Fruit fly (Drosophila melanogaster) whole organism, embryonic: Measurements from ENCODE around the gene CG6574.

Experiments
- CG10147 ChIP-seq: fragments of 200-800 bp; sonication (Bioruptor generic); optimal IDR thresholded peaks from 2 replicates; lab custom pipeline; 2019; ENCODE audit warnings: missing biosample characterization, mild to moderate bottlenecking, missing genetic modification characterization, moderate library complexity
- CG10979 ChIP-seq: fragments of 200-800 bp; sonication (Bioruptor generic); optimal IDR thresholded peaks from 2 replicates; lab custom pipeline; 2018; ENCODE audit warnings: missing biosample characterization, mild to moderate bottlenecking, missing genetic modification characterization, moderate library complexity
- CG11093 ChIP-seq: fragments of 200-800 bp; sonication (Bioruptor generic); IDR thresholded peaks from 3 replicates; pipeline ENCODE4 v1.3.6; 2022; ENCODE audit warnings: missing biosample characterization, missing genetic modification characterization
- CG11695 ChIP-seq: fragments of 200-800 bp; sonication (Bioruptor generic); IDR thresholded peaks from 3 replicates; pipeline ENCODE4 v1.3.6; 2022; ENCODE audit warnings: missing biosample characterization, missing genetic modification characterization
- CG12659 ChIP-seq: fragments of 200-800 bp; sonication (Bioruptor generic); optimal IDR thresholded peaks from 3 replicates; lab custom pipeline; 2017; ENCODE audit warnings: mild to moderate bottlenecking, missing biosample characterization, missing genetic modification reagents, missing genetic modification characterization
- CG12744 ChIP-seq: fragments of 200-800 bp; sonication (Bioruptor generic); optimal IDR thresholded peaks from 2 replicates; lab custom pipeline; 2016; ENCODE audit warnings: missing biosample characterization, missing genetic modification characterization
- CG14710 ChIP-seq: fragments of 200-800 bp; sonication (Bioruptor generic); optimal IDR thresholded peaks from 3 replicates; lab custom pipeline; 2019; ENCODE audit warnings: missing biosample characterization, mild to moderate bottlenecking, missing genetic modification characterization, moderate library complexity
- CG14965 ChIP-seq: fragments of 200-800 bp; sonication (Bioruptor generic); optimal IDR thresholded peaks from 2 replicates; lab custom pipeline; 2016; ENCODE audit warnings: missing biosample characterization, missing genetic modification characterization, borderline replicate concordance
- CG15073 ChIP-seq: fragments of 200-800 bp; sonication (Bioruptor generic); optimal IDR thresholded peaks from 2 replicates; lab custom pipeline; 2016; ENCODE audit warnings: missing biosample characterization, missing genetic modification characterization
- CG15601 ChIP-seq: fragments of 200-800 bp; sonication (Bioruptor generic); optimal IDR thresholded peaks from 3 replicates; lab custom pipeline; 2019; ENCODE audit warnings: missing biosample characterization, mild to moderate bottlenecking, missing genetic modification characterization, moderate library complexity
- CG17361 ChIP-seq: fragments of 200-800 bp; sonication (Bioruptor generic); IDR thresholded peaks from 3 replicates; pipeline ENCODE4 v1.3.6; 2022; ENCODE audit warnings: missing biosample characterization, missing genetic modification characterization
- CG2120 ChIP-seq: fragments of 200-800 bp; sonication (Bioruptor generic); optimal IDR thresholded peaks from 3 replicates; lab custom pipeline; 2016; ENCODE audit warnings: missing biosample characterization, missing genetic modification characterization
- CG34422 ChIP-seq: fragments of 200-800 bp; sonication (Bioruptor generic); IDR thresholded peaks from 3 replicates; pipeline ENCODE4 v1.3.6; 2022; ENCODE audit warnings: missing biosample characterization, missing genetic modification characterization
- CG4360 ChIP-seq: fragments of 200-800 bp; sonication (Bioruptor generic); IDR thresholded peaks from 2 replicates; pipeline ENCODE4 v1.3.6; 2022; ENCODE audit warnings: missing biosample characterization, missing genetic modification characterization
- CG43689 ChIP-seq: fragments of 200-800 bp; sonication (Bioruptor generic); IDR thresholded peaks from 2 replicates; pipeline ENCODE4 v1.3.6; 2022; ENCODE audit warnings: missing biosample characterization, missing genetic modification characterization
- CG7839 ChIP-seq: fragments of 200-800 bp; sonication (Bioruptor generic); optimal IDR thresholded peaks from 3 replicates; lab custom pipeline; 2018; ENCODE audit warnings: missing biosample characterization, mild to moderate bottlenecking, missing genetic modification characterization, moderate library complexity
- CG9215 ChIP-seq: fragments of 200-800 bp; sonication (Bioruptor generic); IDR thresholded peaks from 2 replicates; pipeline ENCODE4 v1.3.6; 2022; ENCODE audit warnings: missing biosample characterization, missing genetic modification characterization
- Dip2 ChIP-seq: fragments of 200-800 bp; sonication (Bioruptor generic); IDR thresholded peaks from 2 replicates; pipeline ENCODE4 v1.3.6; 2022; ENCODE audit warnings: missing biosample characterization, missing genetic modification characterization
- Elba2 ChIP-seq: fragments of 200-800 bp; sonication (Bioruptor generic); optimal IDR thresholded peaks from 3 replicates; lab custom pipeline; 2016; ENCODE audit warnings: missing biosample characterization, missing genetic modification characterization
- Neu2 ChIP-seq: fragments of 200-800 bp; sonication (Bioruptor generic); optimal IDR thresholded peaks from 3 replicates; lab custom pipeline; 2016; ENCODE audit warnings: missing biosample characterization, missing genetic modification characterization, borderline replicate concordance
- NfI ChIP-seq: fragments of 200-800 bp; sonication (Bioruptor generic); optimal IDR thresholded peaks from 3 replicates; lab custom pipeline; 2018; ENCODE audit warnings: missing biosample characterization, mild to moderate bottlenecking, missing genetic modification characterization, moderate library complexity
- PHDP ChIP-seq: fragments of 200-800 bp; sonication (Bioruptor generic); optimal IDR thresholded peaks from 3 replicates; lab custom pipeline; 2018; ENCODE audit warnings: missing biosample characterization, mild to moderate bottlenecking, missing genetic modification characterization, moderate library complexity
- Pdp1 ChIP-seq, 2 experiments: fragments of 200-800 bp; sonication (Bioruptor generic); optimal IDR thresholded peaks; 3 replicates each; lab custom pipeline; 2016; ENCODE audit warnings: missing biosample characterization in 2 of 2, missing genetic modification characterization in 2 of 2, mild to moderate bottlenecking in 1 of 2, moderate library complexity in 1 of 2
- Vsx1 ChIP-seq: fragments of 200-800 bp; sonication (Bioruptor generic); optimal IDR thresholded peaks from 2 replicates; lab custom pipeline; 2017; ENCODE audit warnings: missing biosample characterization, mild to moderate bottlenecking, missing genetic modification characterization, missing genetic modification reagents
- Xrp1 ChIP-seq: fragments of 200-800 bp; sonication (Bioruptor generic); IDR thresholded peaks from 2 replicates; pipeline ENCODE4 v1.3.6; 2022; ENCODE audit warnings: missing biosample characterization, missing genetic modification characterization
- bbx ChIP-seq: fragments of 200-800 bp; sonication (Bioruptor generic); IDR thresholded peaks from 2 replicates; pipeline ENCODE4 v1.3.6; 2022; ENCODE audit warnings: missing biosample characterization, missing genetic modification characterization; ENCODE audit not compliant: partially characterized antibody
- bowl ChIP-seq: fragments of 200-800 bp; sonication (Bioruptor generic); IDR thresholded peaks from 2 replicates; pipeline ENCODE4 v1.3.6; 2022; ENCODE audit warnings: missing biosample characterization, missing genetic modification characterization
- chinmo ChIP-seq: fragments of 200-800 bp; sonication (Bioruptor generic); IDR thresholded peaks from 4 replicates; pipeline ENCODE4 v1.3.6; 2022; ENCODE audit warnings: missing biosample characterization, missing genetic modification characterization; ENCODE audit not compliant: partially characterized antibody
- chm ChIP-seq: fragments of 200-800 bp; sonication (Bioruptor generic); IDR thresholded peaks from 2 replicates; pipeline ENCODE4 v1.3.6; 2022; ENCODE audit warnings: missing biosample characterization, missing genetic modification characterization
- en ChIP-seq: fragments of 200-800 bp; sonication (Bioruptor generic); optimal IDR thresholded peaks from 2 replicates; lab custom pipeline; 2016; ENCODE audit warnings: missing biosample characterization, missing genetic modification characterization
- gsb-n ChIP-seq: fragments of 200-800 bp; sonication (Bioruptor generic); optimal IDR thresholded peaks from 3 replicates; lab custom pipeline; 2018; ENCODE audit warnings: missing biosample characterization, mild to moderate bottlenecking, missing genetic modification characterization
- gt ChIP-seq: fragments of 200-800 bp; sonication (Bioruptor generic); IDR thresholded peaks from 2 replicates; pipeline ENCODE4 v1.3.6; 2022; ENCODE audit warnings: missing biosample characterization, missing genetic modification characterization
- hb ChIP-seq: fragments of 200-800 bp; sonication (Bioruptor generic); IDR thresholded peaks from 3 replicates; pipeline ENCODE4 v1.3.6; 2022; ENCODE audit warnings: missing biosample characterization, missing genetic modification characterization; ENCODE audit not compliant: partially characterized antibody
- lilli ChIP-seq: fragments of 200-800 bp; sonication (Bioruptor generic); optimal IDR thresholded peaks from 3 replicates; lab custom pipeline; 2016; ENCODE audit warnings: missing biosample characterization, missing genetic modification characterization
- prd ChIP-seq, 3 experiments: fragments of >200 bp in 2 of 3; fragments of 200-800 bp in 1 of 3; sonication (Bioruptor generic) in 1 of 3; optimal IDR thresholded peaks in 2 of 3; IDR thresholded peaks in 1 of 3; 2 replicates in 2 of 3; 3 replicates in 1 of 3; pipeline versions ENCODE4 v1.3.6 to Lab custom; 2017 to 2022; ENCODE audit warnings: missing biosample characterization in 1 of 3, missing genetic modification characterization in 1 of 3
- psq ChIP-seq: fragments of 200-800 bp; sonication (Bioruptor generic); optimal IDR thresholded peaks from 2 replicates; lab custom pipeline; 2017; ENCODE audit warnings: missing biosample characterization, missing genetic modification characterization
- pum ChIP-seq: fragments of 200-800 bp; sonication (Bioruptor generic); optimal IDR thresholded peaks from 2 replicates; lab custom pipeline; 2016; ENCODE audit warnings: missing biosample characterization, missing genetic modification characterization
- run ChIP-seq: fragments of 200-800 bp; sonication (Bioruptor generic); optimal IDR thresholded peaks from 3 replicates; lab custom pipeline; 2018; ENCODE audit warnings: missing biosample characterization, mild to moderate bottlenecking, missing genetic modification characterization
- sc ChIP-seq, 3 experiments: fragments of >200 bp in 2 of 3; fragments of 200-800 bp in 1 of 3; sonication (Bioruptor generic) in 1 of 3; optimal IDR thresholded peaks; 2 replicates in 2 of 3; 3 replicates in 1 of 3; lab custom pipeline; 2017; ENCODE audit warnings: mild to moderate bottlenecking in 1 of 3, missing biosample characterization in 1 of 3, missing genetic modification characterization in 1 of 3, missing genetic modification reagents in 1 of 3
- schlank ChIP-seq: fragments of 200-800 bp; sonication (Bioruptor generic); optimal IDR thresholded peaks from 2 replicates; lab custom pipeline; 2018; ENCODE audit warnings: missing biosample characterization, mild to moderate bottlenecking, missing genetic modification characterization
- sens ChIP-seq: fragments of 200-800 bp; sonication (Bioruptor generic); peaks from one replicate; lab custom pipeline; 2016; ENCODE audit warnings: missing biosample characterization, missing genetic modification characterization
- sisA ChIP-seq: fragments of 200-800 bp; sonication (Bioruptor generic); IDR thresholded peaks from 2 replicates; pipeline ENCODE4 v1.3.6; 2022; ENCODE audit warnings: missing biosample characterization, missing genetic modification characterization
- slbo ChIP-seq: fragments of 200-800 bp; sonication (Bioruptor generic); IDR thresholded peaks from 2 replicates; pipeline ENCODE4 v1.3.6; 2022; ENCODE audit warnings: missing biosample characterization, missing genetic modification characterization
- slou ChIP-seq: fragments of 200-800 bp; sonication (Bioruptor generic); optimal IDR thresholded peaks from 3 replicates; lab custom pipeline; 2016; ENCODE audit warnings: missing biosample characterization, missing genetic modification characterization
- sr ChIP-seq: fragments of 200-800 bp; sonication (Bioruptor generic); IDR thresholded peaks from 3 replicates; pipeline ENCODE4 v1.3.6; 2022; ENCODE audit warnings: missing biosample characterization, missing genetic modification characterization
- tap ChIP-seq: fragments of 200-800 bp; optimal IDR thresholded peaks from 3 replicates; lab custom pipeline; 2019; ENCODE audit warnings: missing biosample characterization, mild to moderate bottlenecking, missing genetic modification characterization, moderate library complexity
- trem ChIP-seq: fragments of 200-800 bp; optimal IDR thresholded peaks from 3 replicates; lab custom pipeline; 2019; ENCODE audit warnings: missing biosample characterization, mild to moderate bottlenecking, missing genetic modification characterization, moderate library complexity

CG6574 gene

dm6 chr3R:10875515-10876434, 13.0 kb upstream of the CG6574 start, which contains the start of gene Sodh2 (continued):
- peak; percentile 79 for TF ChIP-seq tap
- TF ChIP-seq CG10979 (tag; lab: Kevin White, UChicago): peak; percentile 71
- no peak for TF ChIP-seq Neu2 (GFP tag; lab: Kevin White, UChicago)
- TF ChIP-seq lilli (GFP tag; lab: Kevin White, UChicago): peak; percentile 83
- TF ChIP-seq CG34422 (GFP tag; lab: Robert Waterston, UW): peak; percentile 87
- peak; percentile 77 for TF ChIP-seq CG7839
- TF ChIP-seq PHDP: peak; percentile 79
- TF ChIP-seq Pdp1 (GFP tag; optimal IDR thresholded peaks at IDR 0.05; lab: Kevin White, UChicago): peak; percentile 30 to 59
- TF ChIP-seq CG17361 (GFP tag; lab: Robert Waterston, UW): peak; percentile 88
- TF ChIP-seq chinmo (GFP tag; lab: Robert Waterston, UW): peak; percentile 73; the same call in 1 of the 4 replicates
- TF ChIP-seq hb (GFP tag; lab: Robert Waterston, UW): no peak
- TF ChIP-seq pum (GFP tag; lab: Kevin White, UChicago): peak; percentile 22
- no peak for TF ChIP-seq CG4360 (GFP tag; lab: Robert Waterston, UW)
- no peak for TF ChIP-seq CG14965 (GFP tag; lab: Kevin White, UChicago)
- peak; percentile 59 for TF ChIP-seq CG15601 (tag; lab: Kevin White, UChicago)
- peak; percentile 60 for TF ChIP-seq NfI (GFP tag; lab: Kevin White, UChicago)
- TF ChIP-seq bbx (GFP tag; lab: Robert Waterston, UW): no peak
- peak; percentile 86 for TF ChIP-seq schlank (tag; lab: Kevin White, UChicago)
- peak; percentile 47 for TF ChIP-seq CG15073 (GFP tag; lab: Kevin White, UChicago)
- peak; percentile 61 for TF ChIP-seq CG9215 (GFP tag; lab: Robert Waterston, UW)
- peak; percentile 90 for TF ChIP-seq sr
- TF ChIP-seq bowl (GFP tag; lab: Robert Waterston, UW): no peak; the same call in 1 of the 2 replicates
- peak; percentile 72 for TF ChIP-seq Vsx1 (GFP tag; lab: Kevin White, UChicago)
- peak; percentile 85 for TF ChIP-seq CG12659 (GFP tag; lab: Kevin White, UChicago)
- peak; percentile 44 for TF ChIP-seq trem
- TF ChIP-seq Xrp1 (GFP tag; lab: Robert Waterston, UW): peak; percentile 54
- peak; percentile 16 for TF ChIP-seq slou
- TF ChIP-seq CG2120 (GFP tag; lab: Kevin White, UChicago): peak; percentile 92
- TF ChIP-seq sens: peak; percentile 91
- no peak for TF ChIP-seq sc (optimal IDR thresholded peaks at IDR 0.05; lab: Kevin White, UChicago)
- TF ChIP-seq sc (GFP tag; optimal IDR thresholded peaks at IDR 0.05; lab: Kevin White, UChicago): no peak
- no peak for TF ChIP-seq psq (GFP tag; lab: Kevin White, UChicago)
- peak; percentile 28 for TF ChIP-seq en (GFP tag; lab: Kevin White, UChicago)
- TF ChIP-seq CG43689 (GFP tag; lab: Robert Waterston, UW): no peak
- TF ChIP-seq Dip2 (GFP tag; lab: Robert Waterston, UW): no peak
- peak; percentile 64 for TF ChIP-seq run (tag; lab: Kevin White, UChicago)
- peak; percentile 71 for TF ChIP-seq CG14710 (tag; lab: Kevin White, UChicago)
- peak; percentile 61; the same call in 1 of the 2 replicates for TF ChIP-seq chm (GFP tag; lab: Robert Waterston, UW)
- TF ChIP-seq gt: no peak
- TF ChIP-seq CG10147 (GFP tag; lab: Kevin White, UChicago): peak; percentile 74
- no peak for TF ChIP-seq prd (optimal IDR thresholded peaks at IDR 0.05; lab: Kevin White, UChicago)
- peak; percentile 80 for TF ChIP-seq prd (GFP tag; IDR thresholded peaks at IDR 0.05; lab: Robert Waterston, UW)
- TF ChIP-seq Elba2 (GFP tag; lab: Kevin White, UChicago): no peak
- peak; percentile 72 for TF ChIP-seq gsb-n (tag; lab: Kevin White, UChicago)
- TF ChIP-seq sisA (GFP tag; lab: Robert Waterston, UW): peak; percentile 44
- no peak for TF ChIP-seq CG12744 (GFP tag; lab: Kevin White, UChicago)
- peak; percentile 52; the same call in 1 of the 3 replicates for TF ChIP-seq CG11093
- peak; percentile 70 for TF ChIP-seq CG11695 (GFP tag; lab: Robert Waterston, UW)
- peak; percentile 84 for TF ChIP-seq slbo
